Worm (Caenorhabditis elegans) whole organism, L1 larva: ENCODE measurements around the gene F22E5.2.

Source experiments
- ces-1 ChIP-seq: fragments of 150-350 bp; optimal IDR thresholded peaks from 2 replicates; lab custom pipeline; 2014; ENCODE audit warnings: missing biosample characterization, missing genetic modification reagents, missing genetic modification characterization
- egl-27 ChIP-seq, 2 experiments: fragments of 150-350 bp in 1 of 2; sonication (generic microtip); optimal IDR thresholded peaks; 3 replicates each; lab custom pipeline; 2017 to 2018; ENCODE audit warnings: missing biosample characterization in 2 of 2, missing genetic modification characterization in 2 of 2, missing genetic modification reagents in 2 of 2
- elt-2 ChIP-seq: sonication (generic microtip); optimal IDR thresholded peaks from 2 replicates; lab custom pipeline; 2016; ENCODE audit warnings: missing genetic modification characterization, mild to moderate bottlenecking, inconsistent platforms, missing compliant biosample characterization, missing genetic modification reagents
- ets-5 ChIP-seq: fragments of 200-800 bp; sonication (Bioruptor generic); IDR thresholded peaks from 2 replicates; pipeline ENCODE4 v1.3.6; 2022; ENCODE audit warnings: missing genetic modification characterization, missing compliant biosample characterization
- nhr-71 ChIP-seq: sonication (generic microtip); optimal IDR thresholded peaks from 2 replicates; lab custom pipeline; 2016; ENCODE audit warnings: mild to moderate bottlenecking, missing genetic modification characterization, moderate library complexity, missing compliant biosample characterization
- nhr-77 ChIP-seq: fragments of 150-350 bp; optimal IDR thresholded peaks from 2 replicates; lab custom pipeline; 2014; ENCODE audit warnings: missing biosample characterization, missing genetic modification characterization
- rnt-1 ChIP-seq: sonication (generic microtip); optimal IDR thresholded peaks from 2 replicates; lab custom pipeline; 2016; ENCODE audit warnings: mild to moderate bottlenecking, missing genetic modification characterization, moderate library complexity, missing compliant biosample characterization
- skn-1 ChIP-seq: fragments of 150-350 bp; optimal IDR thresholded peaks from 2 replicates; lab custom pipeline; 2014; ENCODE audit warnings: missing biosample characterization, missing genetic modification characterization
- ztf-4 ChIP-seq: fragments of 150-350 bp; optimal IDR thresholded peaks from 2 replicates; lab custom pipeline; 2014; ENCODE audit warnings: missing biosample characterization, missing genetic modification characterization

ce11 chrII:2700229-2700628 lies 35.0 kb downstream of the F22E5.2 start, which contains the start of gene sri-61:
- TF ChIP-seq egl-27 (tag; optimal IDR thresholded peaks at IDR 0.05; lab: Kevin White, UChicago) (no peak), skn-1 (tag; lab: Kevin White, UChicago) (no peak), nhr-71 (tag; lab: Kevin White, UChicago) (no peak), elt-2 (tag; lab: Kevin White, UChicago) (no peak), rnt-1 (tag; lab: Kevin White, UChicago) (no peak), ces-1 (GFP tag; lab: Kevin White, UChicago) (no peak), nhr-77 (no peak), ztf-4 (tag; lab: Kevin White, UChicago) (no peak), ets-5 (GFP tag; lab: Robert Waterston, UW) (no peak)
